Worm (Caenorhabditis elegans) whole organism, early embryonic: Measurements from ENCODE around the gene ddo-1.

Experiments
- ama-1 ChIP-seq: fragments of 150-350 bp; optimal IDR thresholded peaks from 2 replicates; lab custom pipeline; 2014
- ceh-13 ChIP-seq: fragments of 200-800 bp; sonication (Bioruptor generic); optimal IDR thresholded peaks from 2 replicates; lab custom pipeline; 2018; ENCODE audit warnings: mild to moderate bottlenecking, missing genetic modification characterization, missing compliant biosample characterization
- ceh-36 ChIP-seq: sonication (generic microtip); optimal IDR thresholded peaks from 2 replicates; lab custom pipeline; 2016; ENCODE audit warnings: missing genetic modification characterization, inconsistent platforms, missing compliant biosample characterization
- ets-7 ChIP-seq: sonication (generic microtip); optimal IDR thresholded peaks from 2 replicates; lab custom pipeline; 2016; ENCODE audit warnings: missing genotype, missing genetic modification characterization, missing compliant biosample characterization
- flt-1 ChIP-seq: fragments of 200-800 bp; sonication (Bioruptor generic); IDR thresholded peaks from 2 replicates; pipeline ENCODE4 v1.3.6; 2022; ENCODE audit warnings: missing genetic modification characterization, missing compliant biosample characterization
- hmbx-1 ChIP-seq: sonication (generic microtip); optimal IDR thresholded peaks from 2 replicates; lab custom pipeline; 2016; ENCODE audit warnings: mild to moderate bottlenecking, missing genetic modification characterization, missing compliant biosample characterization
- hmg-4 ChIP-seq: fragments of 200-800 bp; sonication (Bioruptor generic); optimal IDR thresholded peaks from 2 replicates; lab custom pipeline; 2018; ENCODE audit warnings: mild to moderate bottlenecking, missing genetic modification characterization, missing compliant biosample characterization
- hnd-1 ChIP-seq: sonication (generic microtip); optimal IDR thresholded peaks from 2 replicates; lab custom pipeline; 2016; ENCODE audit warnings: missing genetic modification characterization, missing compliant biosample characterization
- pes-1 ChIP-seq: fragments of 200-800 bp; sonication (Bioruptor generic); IDR thresholded peaks from 2 replicates; pipeline ENCODE4 v1.3.6; 2022; ENCODE audit warnings: missing genetic modification reagents, missing genetic modification characterization, missing compliant biosample characterization
- scrt-1 ChIP-seq: fragments of 200-800 bp; sonication (Bioruptor generic); IDR thresholded peaks from 2 replicates; pipeline ENCODE4 v1.3.6; 2022; ENCODE audit warnings: missing genetic modification characterization, missing compliant biosample characterization
- sea-1 ChIP-seq: fragments of 200-800 bp; sonication (Bioruptor generic); conservative IDR thresholded peaks from 2 replicates; pipeline ENCODE4 v1.3.6; 2022; ENCODE audit warnings: missing genetic modification characterization, missing compliant biosample characterization
- tbx-11 ChIP-seq: fragments of 200-800 bp; sonication (Bioruptor generic); IDR thresholded peaks from 2 replicates; pipeline ENCODE4 v1.3.6; 2022; ENCODE audit warnings: missing genetic modification characterization, missing compliant biosample characterization
- tra-4 ChIP-seq: sonication (generic microtip); optimal IDR thresholded peaks from 2 replicates; lab custom pipeline; 2017; ENCODE audit warnings: missing genetic modification characterization, missing compliant biosample characterization

- TF ChIP-seq ama-1 (lab: Kevin White, UChicago) (no peak), tbx-11 (GFP tag; lab: Robert Waterston, UW) (no peak), tra-4 (tag; lab: Kevin White, UChicago) (no peak), pes-1 (GFP tag; lab: Robert Waterston, UW) (no peak), ceh-36 (tag; lab: Kevin White, UChicago) (no peak), hmbx-1 (tag; lab: Kevin White, UChicago) (no peak), sea-1 (GFP tag; lab: Robert Waterston, UW) (no peak), hnd-1 (no peak), ets-7 (tag; lab: Kevin White, UChicago) (no peak), hmg-4 (GFP tag; lab: Kevin White, UChicago) (no peak), ceh-13 (no peak), flt-1 (GFP tag; lab: Robert Waterston, UW) (no peak), scrt-1 (no peak)
Measured at ce11 chrV:17793986-17794385, 17.0 kb upstream of the ddo-1 start, which contains the start of gene srh-289.
